Fruit fly (Drosophila melanogaster) Kc167 (cell line): ENCODE measurements around the gene Task6.

ENCODE experiments used
- Myc ChIP-seq: fragments of >200 bp; optimal IDR thresholded peaks from 2 replicates; lab custom pipeline; 2017; ENCODE audit warnings: missing external identifiers
- Sin3A ChIP-seq: fragments of >200 bp; optimal IDR thresholded peaks from 2 replicates; lab custom pipeline; 2018; ENCODE audit warnings: missing external identifiers
- psq ChIP-seq: fragments of >200 bp; optimal IDR thresholded peaks from 2 replicates; lab custom pipeline; 2017; ENCODE audit warnings: missing external identifiers
- ttk ChIP-seq: sonication (Bioruptor generic); optimal IDR thresholded peaks from 2 replicates; lab custom pipeline; 2017; ENCODE audit warnings: missing external identifiers

DNA sequence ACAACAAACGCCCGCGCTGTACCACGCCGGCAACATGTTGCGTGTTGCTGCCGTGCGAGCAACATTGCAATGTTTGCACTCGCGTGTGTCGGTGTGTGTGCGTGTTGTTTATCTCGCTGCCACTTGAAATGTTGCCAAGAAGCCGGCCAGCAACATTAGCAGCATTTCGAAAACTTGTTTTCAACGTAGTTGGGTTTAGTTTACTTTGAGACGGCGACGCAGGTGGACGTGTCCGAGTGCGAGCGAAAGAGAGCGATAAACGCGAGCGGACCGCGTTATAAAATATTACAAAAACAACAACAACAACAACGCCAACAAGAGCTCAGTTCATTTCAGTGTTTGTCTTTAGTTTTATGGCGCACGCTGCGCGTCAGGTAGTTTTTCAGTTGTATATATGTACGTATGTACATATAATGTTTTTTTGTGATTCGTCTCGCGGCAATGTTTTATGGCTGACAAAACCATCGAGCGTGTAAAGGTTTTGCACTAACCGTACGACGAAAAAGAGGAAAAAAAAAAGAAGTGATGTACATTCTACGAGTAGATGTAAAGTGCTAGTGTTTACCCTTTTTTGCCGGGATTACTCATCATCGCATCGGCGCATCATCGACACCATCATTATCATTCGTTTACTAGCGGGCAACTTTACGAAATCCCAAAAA, 40.8 kb upstream of the Task6 start, which contains the start of gene kmr:
- no peak for TF ChIP-seq psq
- TF ChIP-seq Sin3A (lab: Kevin White, UChicago): no peak
- no peak for TF ChIP-seq Myc
- TF ChIP-seq ttk: no peak
